Worm (Caenorhabditis elegans) whole organism, dauer: ENCODE results near the gene F09A5.3.

ENCODE experiments used
- unc-62 ChIP-seq: sonication (generic microtip); optimal IDR thresholded peaks from 2 replicates; lab custom pipeline; 2017; ENCODE audit warnings: missing biosample characterization, missing genetic modification reagents, missing genetic modification characterization

The F09A5.3 gene

ce11 chrX:13169975-13170374, 28.6 kb downstream of the F09A5.3 start, which contains the start of gene mob-2:
Gene mob-2 (minus strand): TSS chrX:13170075.
- TF ChIP-seq unc-62 (GFP tag; lab: Kevin White, UChicago): no peak

DNA sequence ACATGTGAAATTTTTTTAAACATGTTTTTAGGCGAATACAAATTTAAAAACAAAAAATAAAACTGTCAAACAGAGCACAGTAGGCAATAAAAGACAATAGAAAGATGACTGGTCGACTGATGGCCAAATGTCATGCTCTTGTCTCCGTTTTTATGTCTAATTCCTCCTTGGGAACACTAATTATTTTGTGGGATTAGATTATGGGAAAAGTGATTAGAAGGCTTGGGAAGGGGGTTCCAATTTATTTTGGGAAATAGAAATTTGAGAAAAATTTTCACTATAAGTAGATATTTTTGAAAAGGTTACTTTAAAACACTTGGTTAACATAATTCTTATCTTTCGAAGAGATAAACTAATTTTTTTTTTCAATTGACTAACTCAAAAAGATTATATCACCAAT, 29.4 kb downstream of the F09A5.3 start:
- no peak for TF ChIP-seq unc-62 (GFP tag; lab: Kevin White, UChicago)

- TF ChIP-seq unc-62 (GFP tag; lab: Kevin White, UChicago): no peak
These were observed 29.8 kb downstream of the F09A5.3 start for ce11 chrX:13171206-13171605.

- TF ChIP-seq unc-62 (GFP tag; lab: Kevin White, UChicago): no peak
These were observed 33.0 kb downstream of the F09A5.3 start for ce11 chrX:13174437-13174836.

ce11 chrX:13178347-13178746, 36.9 kb downstream of the F09A5.3 start, which contains the start of gene nlp-3:
Gene nlp-3 (minus strand): TSS chrX:13178447.
- TF ChIP-seq unc-62 (GFP tag; lab: Kevin White, UChicago): no peak

- no peak for TF ChIP-seq unc-62 (GFP tag; lab: Kevin White, UChicago)
These were observed 40.6 kb downstream of the F09A5.3 start for ce11 chrX:13182012-13182411.

DNA sequence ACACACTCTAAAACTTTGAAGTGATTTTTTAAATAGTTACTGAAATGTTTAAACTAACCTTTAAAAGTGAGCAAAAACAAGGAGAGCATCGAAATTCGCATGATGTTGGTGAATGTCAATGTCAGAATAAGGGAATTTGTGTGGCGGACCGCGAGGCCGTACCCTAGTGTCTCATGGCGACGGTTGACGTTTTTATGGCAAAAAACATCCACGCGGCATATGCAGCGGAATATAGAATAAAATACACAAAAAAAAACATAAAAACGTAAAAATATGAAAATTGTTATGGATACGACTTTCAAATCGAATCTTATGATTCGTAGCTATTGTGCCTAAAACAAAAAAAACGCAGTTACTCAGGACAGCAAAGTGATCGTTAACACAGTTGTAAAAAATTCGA, 48.5 kb downstream of the F09A5.3 start, which contains the start of gene cwp-5:
TSS of gene cwp-5 (minus strand) at position 101 of the 400 bp plus-strand sequence.
- TF ChIP-seq unc-62 (GFP tag; lab: Kevin White, UChicago): no peak

ce11 chrX:13190912-13191311, 49.5 kb downstream of the F09A5.3 start, which contains the start of gene gpa-6:
Gene gpa-6 (plus strand): TSS chrX:13191212.
- no peak for TF ChIP-seq unc-62 (GFP tag; lab: Kevin White, UChicago)

DNA sequence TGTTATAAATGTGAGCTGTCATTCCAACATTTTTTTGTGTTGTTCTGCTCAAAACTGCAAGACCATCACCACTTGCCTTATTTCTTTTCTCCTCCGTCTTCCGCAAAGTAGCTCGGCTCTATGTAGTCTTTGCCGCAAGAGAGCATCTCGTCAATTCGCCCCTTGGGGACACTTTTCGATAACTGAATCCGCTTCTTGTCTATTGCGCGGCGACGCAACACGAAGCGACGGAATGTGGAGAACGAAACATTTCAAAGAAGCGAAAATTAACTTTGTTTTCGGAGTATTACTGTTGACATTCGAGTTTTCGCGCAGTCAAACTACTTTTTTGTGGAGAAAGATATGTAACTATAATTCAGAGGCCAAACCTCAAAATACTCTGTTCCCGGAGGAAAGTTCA, 56.7 kb downstream of the F09A5.3 start:
- TF ChIP-seq unc-62 (GFP tag; lab: Kevin White, UChicago): no peak

- no peak for TF ChIP-seq unc-62 (GFP tag; lab: Kevin White, UChicago)
These were observed 58.9 kb downstream of the F09A5.3 start for ce11 chrX:13200312-13200711.

DNA sequence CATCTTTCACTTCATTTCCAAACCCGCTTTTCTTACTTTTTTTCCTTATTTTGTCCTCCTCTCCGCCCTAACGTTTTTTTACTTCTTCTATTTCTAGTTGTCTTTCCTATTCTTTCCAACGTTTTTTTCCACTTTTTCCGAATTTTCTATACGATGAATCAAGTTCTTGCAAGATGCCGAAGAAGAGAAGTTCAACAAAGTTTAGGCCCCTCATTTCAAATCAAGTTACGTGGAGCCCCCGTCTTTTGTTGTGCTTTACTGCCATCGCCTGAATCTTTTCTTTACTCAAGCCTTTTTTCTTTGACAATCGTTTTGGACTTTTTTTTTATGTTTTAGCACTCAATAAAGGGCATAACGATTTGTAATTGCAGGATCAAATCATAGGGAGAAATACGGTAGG, 60.0 kb downstream of the F09A5.3 start, which contains the start of gene unc-9:
TSS of gene unc-9 (plus strand) at position 370 of the 400 bp plus-strand sequence.
- no peak for TF ChIP-seq unc-62 (GFP tag; lab: Kevin White, UChicago)

DNA sequence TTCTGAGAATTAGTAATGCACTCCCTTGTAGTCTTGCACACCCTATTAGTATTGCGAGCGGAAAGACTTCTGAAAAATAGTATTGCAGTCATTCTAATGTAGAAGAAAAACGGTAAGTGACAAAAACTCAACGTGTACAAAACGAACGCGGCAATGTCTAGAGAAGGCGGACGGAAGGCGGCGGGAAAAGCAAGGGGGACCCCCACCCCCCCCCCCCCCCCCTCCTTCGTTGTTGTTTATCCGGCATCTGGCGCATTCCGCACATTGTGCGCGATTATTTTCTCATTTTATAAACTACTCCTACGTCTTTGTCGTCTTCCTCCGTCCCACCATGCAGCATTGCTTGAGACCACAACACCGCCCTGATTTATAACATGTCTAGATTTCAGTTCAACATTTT, 60.9 kb downstream of the F09A5.3 start:
- TF ChIP-seq unc-62 (GFP tag; lab: Kevin White, UChicago): no peak
